Fruit fly (Drosophila melanogaster) whole organism, embryonic: Measurements from ENCODE around the gene Antp.

Experiments used
- CG10654 ChIP-seq: fragments of 200-800 bp; sonication (Bioruptor generic); optimal IDR thresholded peaks from 2 replicates; lab custom pipeline; 2016; ENCODE audit warnings: missing biosample characterization, missing genetic modification characterization
- CG14441 ChIP-seq: fragments of 200-800 bp; sonication (Bioruptor generic); IDR thresholded peaks from 2 replicates; pipeline ENCODE4 v1.3.6; 2022; ENCODE audit warnings: missing biosample characterization, missing genetic modification characterization
- CG14667 ChIP-seq: fragments of 200-800 bp; sonication (Bioruptor generic); IDR thresholded peaks from 2 replicates; pipeline ENCODE4 v1.3.6; 2022; ENCODE audit warnings: missing biosample characterization, missing genetic modification characterization
- CG15011 ChIP-seq: fragments of 200-800 bp; sonication (Bioruptor generic); optimal IDR thresholded peaks from 3 replicates; lab custom pipeline; 2018; ENCODE audit warnings: missing biosample characterization, mild to moderate bottlenecking, missing genetic modification characterization
- CG15269 ChIP-seq: fragments of 200-800 bp; sonication (Bioruptor generic); optimal IDR thresholded peaks from 2 replicates; lab custom pipeline; 2018; ENCODE audit warnings: missing biosample characterization, mild to moderate bottlenecking, missing genetic modification characterization, moderate library complexity
- CG16779 ChIP-seq: fragments of 200-800 bp; sonication (Bioruptor generic); IDR thresholded peaks from 2 replicates; pipeline ENCODE4 v1.3.6; 2022; ENCODE audit warnings: missing biosample characterization, missing genetic modification characterization
- CG16813 ChIP-seq: fragments of 200-800 bp; sonication (Bioruptor generic); IDR thresholded peaks from 3 replicates; pipeline ENCODE4 v1.3.6; 2022; ENCODE audit warnings: missing biosample characterization, missing genetic modification characterization; ENCODE audit not compliant: partially characterized antibody
- CG17612 ChIP-seq: fragments of 200-800 bp; sonication (Bioruptor generic); IDR thresholded peaks from 2 replicates; pipeline ENCODE4 v1.3.6; 2022; ENCODE audit warnings: missing biosample characterization, missing genetic modification characterization
- CG18011 ChIP-seq: fragments of 200-800 bp; sonication (Bioruptor generic); optimal IDR thresholded peaks from 2 replicates; lab custom pipeline; 2017; ENCODE audit warnings: missing biosample characterization, missing genetic modification characterization, mild to moderate bottlenecking, moderate library complexity, missing genotype
- CG18599 ChIP-seq: fragments of 200-800 bp; sonication (Bioruptor generic); optimal IDR thresholded peaks from 3 replicates; lab custom pipeline; 2017; ENCODE audit warnings: missing biosample characterization, missing genetic modification characterization, mild to moderate bottlenecking, moderate library complexity, missing genetic modification reagents
- CG2120 ChIP-seq: fragments of 200-800 bp; sonication (Bioruptor generic); optimal IDR thresholded peaks from 3 replicates; lab custom pipeline; 2016; ENCODE audit warnings: missing biosample characterization, missing genetic modification characterization
- CG2129 ChIP-seq: fragments of 200-800 bp; sonication (Bioruptor generic); IDR thresholded peaks from 2 replicates; pipeline ENCODE4 v1.3.6; 2022; ENCODE audit warnings: missing biosample characterization, missing genetic modification characterization; ENCODE audit not compliant: partially characterized antibody
- CG2202 ChIP-seq: fragments of 200-800 bp; sonication (Bioruptor generic); optimal IDR thresholded peaks from 2 replicates; lab custom pipeline; 2018; ENCODE audit warnings: missing biosample characterization, mild to moderate bottlenecking, missing genetic modification characterization
- CG30020 ChIP-seq: fragments of 200-800 bp; optimal IDR thresholded peaks from 2 replicates; lab custom pipeline; 2019; ENCODE audit warnings: missing biosample characterization, mild to moderate bottlenecking, missing genetic modification characterization, moderate library complexity
- CG32532 ChIP-seq: fragments of 200-800 bp; sonication (Bioruptor generic); IDR thresholded peaks from 2 replicates; pipeline ENCODE4 v1.3.6; 2022; ENCODE audit warnings: missing biosample characterization, missing genetic modification characterization
- CG32772 ChIP-seq: fragments of 200-800 bp; sonication (Bioruptor generic); IDR thresholded peaks from 2 replicates; pipeline ENCODE4 v1.3.6; 2022; ENCODE audit warnings: missing biosample characterization, missing genetic modification characterization
- CG4707 ChIP-seq: fragments of 200-800 bp; sonication (Bioruptor generic); optimal IDR thresholded peaks from 2 replicates; lab custom pipeline; 2018; ENCODE audit warnings: missing biosample characterization, mild to moderate bottlenecking, missing genetic modification characterization, moderate library complexity
- CG6272 ChIP-seq: fragments of 200-800 bp; sonication (Bioruptor generic); IDR thresholded peaks from 2 replicates; pipeline ENCODE4 v1.3.6; 2022; ENCODE audit warnings: missing biosample characterization, missing genetic modification characterization
- CG6689 ChIP-seq: fragments of 200-800 bp; sonication (Bioruptor generic); IDR thresholded peaks from 2 replicates; pipeline ENCODE4 v1.3.6; 2022; ENCODE audit warnings: missing biosample characterization, missing genetic modification characterization
- CG6813 ChIP-seq: fragments of 200-800 bp; sonication (Bioruptor generic); optimal IDR thresholded peaks from 2 replicates; lab custom pipeline; 2017; ENCODE audit warnings: missing biosample characterization, missing genetic modification characterization, mild to moderate bottlenecking, moderate library complexity, missing genetic modification reagents
- CG7271 ChIP-seq: fragments of 200-800 bp; sonication (Bioruptor generic); optimal IDR thresholded peaks from 2 replicates; lab custom pipeline; 2018; ENCODE audit warnings: missing biosample characterization, mild to moderate bottlenecking, missing genetic modification characterization, moderate library complexity
- CG7786 ChIP-seq: fragments of 200-800 bp; sonication (Bioruptor generic); optimal IDR thresholded peaks from 2 replicates; lab custom pipeline; 2016; ENCODE audit warnings: missing biosample characterization, missing genetic modification characterization
- Chrac-16 ChIP-seq: fragments of 200-800 bp; sonication (Bioruptor generic); optimal IDR thresholded peaks from 3 replicates; lab custom pipeline; 2016; ENCODE audit warnings: missing biosample characterization, missing genetic modification characterization
- Dek ChIP-seq: fragments of 200-800 bp; sonication (Bioruptor generic); optimal IDR thresholded peaks from 3 replicates; lab custom pipeline; 2019; ENCODE audit warnings: missing biosample characterization, mild to moderate bottlenecking, missing genetic modification characterization, moderate library complexity
- Dll ChIP-seq: fragments of 200-800 bp; sonication (Bioruptor generic); IDR thresholded peaks from 4 replicates; pipeline ENCODE4 v1.3.6; 2022; ENCODE audit warnings: missing biosample characterization, missing genetic modification characterization; ENCODE audit not compliant: partially characterized antibody
- Eip74EF ChIP-seq, 2 experiments: fragments of 200-800 bp in 1 of 2; fragments of >200 bp in 1 of 2; sonication (Bioruptor generic) in 1 of 2; optimal IDR thresholded peaks; 2 replicates each; lab custom pipeline; 2017 to 2019; ENCODE audit warnings: missing biosample characterization in 2 of 2, missing genetic modification characterization in 2 of 2, mild to moderate bottlenecking in 1 of 2, moderate library complexity in 1 of 2
- Gsc ChIP-seq: fragments of 200-800 bp; sonication (Bioruptor generic); IDR thresholded peaks from 2 replicates; pipeline ENCODE4 v1.3.6; 2022; ENCODE audit warnings: missing biosample characterization, missing genetic modification characterization
- Gug ChIP-seq: fragments of 200-800 bp; sonication (Bioruptor generic); IDR thresholded peaks from 4 replicates; pipeline ENCODE4 v1.3.6; 2022; ENCODE audit warnings: missing biosample characterization, missing genetic modification characterization
- HLH4C ChIP-seq: fragments of 200-800 bp; sonication (Bioruptor generic); IDR thresholded peaks from 3 replicates; pipeline ENCODE4 v1.3.6; 2022; ENCODE audit warnings: missing biosample characterization, missing genetic modification characterization; ENCODE audit not compliant: partially characterized antibody
- Hr51 ChIP-seq, 2 experiments: fragments of 200-800 bp; sonication (Bioruptor generic); optimal IDR thresholded peaks; 2 replicates in 1 of 2; 3 replicates in 1 of 2; lab custom pipeline; 2016 to 2018; ENCODE audit warnings: missing biosample characterization in 2 of 2, missing genetic modification characterization in 2 of 2, mild to moderate bottlenecking in 1 of 2, moderate library complexity in 1 of 2
- Hr78 ChIP-seq, 2 experiments: fragments of 200-800 bp in 1 of 2; fragments of >200 bp in 1 of 2; sonication (Bioruptor generic) in 1 of 2; optimal IDR thresholded peaks; 2 replicates each; lab custom pipeline; 2017 to 2019; ENCODE audit warnings: missing biosample characterization in 2 of 2, missing genetic modification characterization in 2 of 2, mild to moderate bottlenecking in 1 of 2, moderate library complexity in 1 of 2
- Xrp1 ChIP-seq: fragments of 200-800 bp; sonication (Bioruptor generic); IDR thresholded peaks from 2 replicates; pipeline ENCODE4 v1.3.6; 2022; ENCODE audit warnings: missing biosample characterization, missing genetic modification characterization
- ab ChIP-seq: fragments of 200-800 bp; sonication (Bioruptor generic); optimal IDR thresholded peaks from 2 replicates; lab custom pipeline; 2016; ENCODE audit warnings: missing biosample characterization, missing genetic modification characterization
- aop ChIP-seq: fragments of 200-800 bp; sonication (Bioruptor generic); IDR thresholded peaks from 2 replicates; pipeline ENCODE4 v1.3.6; 2022; ENCODE audit warnings: missing biosample characterization, missing genetic modification characterization
- bbx ChIP-seq: fragments of 200-800 bp; sonication (Bioruptor generic); IDR thresholded peaks from 2 replicates; pipeline ENCODE4 v1.3.6; 2022; ENCODE audit warnings: missing biosample characterization, missing genetic modification characterization; ENCODE audit not compliant: partially characterized antibody
- danr ChIP-seq: fragments of 200-800 bp; sonication (Bioruptor generic); IDR thresholded peaks from 2 replicates; pipeline ENCODE4 v1.3.6; 2022; ENCODE audit warnings: missing biosample characterization, missing genetic modification characterization
- fd96Cb ChIP-seq: fragments of 200-800 bp; sonication (Bioruptor generic); optimal IDR thresholded peaks from 2 replicates; lab custom pipeline; 2018; ENCODE audit warnings: missing biosample characterization, mild to moderate bottlenecking, missing genetic modification characterization, moderate library complexity
- gsb ChIP-seq: fragments of 200-800 bp; sonication (Bioruptor generic); IDR thresholded peaks from 2 replicates; pipeline ENCODE4 v1.3.6; 2022; ENCODE audit warnings: missing biosample characterization, missing genetic modification characterization
- h ChIP-seq: fragments of >200 bp; optimal IDR thresholded peaks from 2 replicates; lab custom pipeline; 2017
- nmo ChIP-seq: fragments of 200-800 bp; sonication (Bioruptor generic); optimal IDR thresholded peaks from 2 replicates; lab custom pipeline; 2018; ENCODE audit warnings: missing biosample characterization, mild to moderate bottlenecking, missing genetic modification characterization, moderate library complexity
- nom ChIP-seq: fragments of 200-800 bp; sonication (Bioruptor generic); optimal IDR thresholded peaks from 2 replicates; lab custom pipeline; 2017; ENCODE audit warnings: missing biosample characterization, missing genetic modification characterization, mild to moderate bottlenecking, moderate library complexity, missing genetic modification reagents
- otp ChIP-seq: fragments of 200-800 bp; sonication (Bioruptor generic); IDR thresholded peaks from 3 replicates; pipeline ENCODE4, ENCODE4 v1.3.6; 2022; ENCODE audit warnings: missing biosample characterization, missing genetic modification characterization
- pnt ChIP-seq: fragments of 200-800 bp; sonication (Bioruptor generic); optimal IDR thresholded peaks from 3 replicates; lab custom pipeline; 2016; ENCODE audit warnings: missing biosample characterization, missing genetic modification characterization
- schlank ChIP-seq: fragments of 200-800 bp; sonication (Bioruptor generic); optimal IDR thresholded peaks from 2 replicates; lab custom pipeline; 2018; ENCODE audit warnings: missing biosample characterization, mild to moderate bottlenecking, missing genetic modification characterization
- sd ChIP-seq: fragments of 200-800 bp; sonication (Bioruptor generic); optimal IDR thresholded peaks from 3 replicates; lab custom pipeline; 2018; ENCODE audit warnings: missing biosample characterization, mild to moderate bottlenecking, missing genetic modification characterization, moderate library complexity
- slp2 ChIP-seq: fragments of 200-800 bp; sonication (Bioruptor generic); optimal IDR thresholded peaks from 2 replicates; lab custom pipeline; 2016; ENCODE audit warnings: missing biosample characterization, missing genetic modification characterization
- sob ChIP-seq: fragments of 200-800 bp; sonication (Bioruptor generic); IDR thresholded peaks from 2 replicates; pipeline ENCODE4 v1.3.6; 2022; ENCODE audit warnings: missing biosample characterization, missing genetic modification characterization
- trh ChIP-seq: fragments of 200-800 bp; sonication (Bioruptor generic); optimal IDR thresholded peaks from 2 replicates; lab custom pipeline; 2016; ENCODE audit warnings: missing biosample characterization, missing genetic modification characterization
- tx ChIP-seq: fragments of 200-800 bp; sonication (Bioruptor generic); optimal IDR thresholded peaks from 2 replicates; lab custom pipeline; 2016; ENCODE audit warnings: missing biosample characterization, missing genetic modification characterization
- usp ChIP-seq: fragments of >200 bp; optimal IDR thresholded peaks from 2 replicates; lab custom pipeline; 2017; ENCODE audit warnings: missing biosample characterization, missing genetic modification characterization

Antp gene

DNA sequence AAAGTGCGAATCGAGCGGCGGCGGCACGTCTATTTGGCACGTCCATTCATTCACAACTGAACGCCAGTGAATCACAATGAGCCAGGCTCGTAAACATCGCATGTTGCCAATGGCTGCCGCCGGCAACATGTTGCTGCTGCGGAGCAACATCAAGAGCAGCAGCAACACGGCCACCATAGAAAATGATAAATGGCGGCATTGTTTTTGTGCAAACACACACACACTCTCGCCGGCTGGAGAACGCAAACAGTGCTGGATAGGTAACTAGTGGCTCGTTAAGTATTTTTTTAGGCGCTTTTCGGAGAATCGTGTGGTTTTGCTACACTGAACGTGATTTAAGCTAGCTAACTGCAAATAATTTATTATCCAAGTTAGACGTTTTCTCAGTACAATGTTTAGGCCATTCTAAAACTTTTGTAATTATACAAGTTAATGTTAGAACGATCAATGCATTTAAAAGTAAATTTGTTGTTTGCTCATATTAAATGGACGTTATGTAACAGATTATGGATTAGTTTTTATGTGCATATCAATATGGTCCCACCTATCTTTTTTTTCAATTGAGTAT, 66.2 kb downstream of the Antp start (continued):
- TF ChIP-seq tx (GFP tag; lab: Kevin White, UChicago) = no peak
- no peak for TF ChIP-seq CG2202 (tag; lab: Kevin White, UChicago)
- 0 out of 2 replicates have a peak, but pooled peaks have one; percentile 28 for TF ChIP-seq CG14441 (GFP tag; lab: Robert Waterston, UW)
- TF ChIP-seq otp = no peak
- peak; percentile 3 for TF ChIP-seq Chrac-16 (GFP tag; lab: Kevin White, UChicago)
- no peak for TF ChIP-seq Gsc (GFP tag; lab: Robert Waterston, UW)
- TF ChIP-seq nmo = peak; percentile 13
- no peak for TF ChIP-seq gsb
- no peak for TF ChIP-seq HLH4C (GFP tag; lab: Robert Waterston, UW)
- no peak for TF ChIP-seq Eip74EF (GFP tag; optimal IDR thresholded peaks at IDR 0.05; lab: Kevin White, UChicago)
- no peak for TF ChIP-seq CG7786 (GFP tag; lab: Kevin White, UChicago)
- 0 out of 2 replicates have a peak, but pooled peaks have one; percentile 32 for TF ChIP-seq CG32772 (GFP tag; lab: Robert Waterston, UW)
- TF ChIP-seq trh (GFP tag; lab: Kevin White, UChicago) = no peak
- TF ChIP-seq CG15011 (GFP tag; lab: Kevin White, UChicago) = no peak
- no peak for TF ChIP-seq sob (GFP tag; lab: Robert Waterston, UW)
- no peak for TF ChIP-seq usp (GFP tag; lab: Kevin White, UChicago)
- TF ChIP-seq CG17612 (GFP tag; lab: Robert Waterston, UW) = no peak
- TF ChIP-seq CG14667 (GFP tag; lab: Robert Waterston, UW) = no peak
- TF ChIP-seq ab (GFP tag; lab: Kevin White, UChicago) = no peak
- no peak for TF ChIP-seq Hr78 (GFP tag; optimal IDR thresholded peaks at IDR 0.05; lab: Kevin White, UChicago)
- TF ChIP-seq nom (GFP tag; lab: Kevin White, UChicago) = no peak
- no peak for TF ChIP-seq Hr51 (GFP tag; optimal IDR thresholded peaks at IDR 0.05; lab: Kevin White, UChicago)
- TF ChIP-seq pnt (GFP tag; lab: Kevin White, UChicago) = no peak
- no peak for TF ChIP-seq CG2129 (GFP tag; lab: Robert Waterston, UW)
- peak; percentile 28; the same call in 1 of the 2 replicates for TF ChIP-seq CG6689 (GFP tag; lab: Robert Waterston, UW)
- no peak for TF ChIP-seq CG6272
- no peak for TF ChIP-seq CG7271
- no peak for TF ChIP-seq CG30020 (tag; lab: Kevin White, UChicago)
- 0 out of 2 replicates have a peak, but pooled peaks have one; percentile 52 for TF ChIP-seq CG16779 (GFP tag; lab: Robert Waterston, UW)
- TF ChIP-seq h (lab: Kevin White, UChicago) = no peak
- no peak for TF ChIP-seq CG16813 (GFP tag; lab: Robert Waterston, UW)
- no peak; the same call in 1 of the 2 replicates for TF ChIP-seq CG32532 (GFP tag; lab: Robert Waterston, UW)
- TF ChIP-seq CG15269 (tag; lab: Kevin White, UChicago) = no peak
- 0 out of 2 replicates have a peak, but pooled peaks have one; percentile 32 for TF ChIP-seq Xrp1 (GFP tag; lab: Robert Waterston, UW)
- TF ChIP-seq Dll = no peak
- no peak for TF ChIP-seq schlank (tag; lab: Kevin White, UChicago)
- no peak for TF ChIP-seq danr (GFP tag; lab: Robert Waterston, UW)
- no peak for TF ChIP-seq CG6813 (GFP tag; lab: Kevin White, UChicago)
- no peak for TF ChIP-seq sd (tag; lab: Kevin White, UChicago)
- TF ChIP-seq CG18599 (GFP tag; lab: Kevin White, UChicago) = no peak
- TF ChIP-seq CG18011 (GFP tag; lab: Kevin White, UChicago) = no peak
- TF ChIP-seq Gug (GFP tag; lab: Robert Waterston, UW) = no peak
- no peak for TF ChIP-seq aop (GFP tag; lab: Robert Waterston, UW)
- TF ChIP-seq bbx (GFP tag; lab: Robert Waterston, UW) = no peak
- TF ChIP-seq slp2 = no peak
- no peak for TF ChIP-seq CG10654
- no peak for TF ChIP-seq fd96Cb (tag; lab: Kevin White, UChicago)
- TF ChIP-seq Dek = no peak
- no peak for TF ChIP-seq CG4707 (GFP tag; lab: Kevin White, UChicago)
- TF ChIP-seq CG2120 (GFP tag; lab: Kevin White, UChicago) = no peak
